Worm (Caenorhabditis elegans) whole organism, L4 larva: ENCODE data around the gene T23F11.2.
A peak's percentile ranks its signal among the peaks of the same experiment; 100 is the strongest.

Experiments
- F37D6.2 ChIP-seq: sonication (generic microtip); optimal IDR thresholded peaks from 2 replicates; lab custom pipeline; 2016; ENCODE audit warnings: mild to moderate bottlenecking, missing genetic modification characterization, missing compliant biosample characterization
- F44E2.7 ChIP-seq: fragments of 200-800 bp; sonication (Bioruptor generic); IDR thresholded peaks from 2 replicates; pipeline ENCODE4 v2.1.2; 2022; ENCODE audit warnings: missing genetic modification characterization, missing compliant biosample characterization
- T20F7.1 ChIP-seq: fragments of 200-800 bp; sonication (Bioruptor generic); optimal IDR thresholded peaks from 2 replicates; lab custom pipeline; 2018; ENCODE audit warnings: mild to moderate bottlenecking, missing genetic modification characterization, missing compliant biosample characterization
- Y75B8A.6 ChIP-seq: fragments of 200-800 bp; sonication (Bioruptor generic); IDR thresholded peaks from 2 replicates; pipeline ENCODE4 v1.3.6; 2022; ENCODE audit warnings: missing genetic modification reagents, missing genetic modification characterization, missing compliant biosample characterization
- aha-1 ChIP-seq: fragments of 150-350 bp; peaks from one replicate; lab custom pipeline; 2014; ENCODE audit warnings: missing biosample characterization, missing genetic modification characterization
- aly-2 ChIP-seq: sonication (generic microtip); optimal IDR thresholded peaks from 2 replicates; lab custom pipeline; 2018; ENCODE audit warnings: missing biosample characterization, missing genetic modification characterization
- ceh-20 ChIP-seq: fragments of 200-800 bp; sonication (Bioruptor generic); IDR thresholded peaks from 2 replicates; pipeline ENCODE4 v1.3.6; 2022; ENCODE audit warnings: missing genetic modification reagents, missing genetic modification characterization, missing compliant biosample characterization
- ceh-28 ChIP-seq: fragments of 150-350 bp; optimal IDR thresholded peaks from 2 replicates; lab custom pipeline; 2014; ENCODE audit warnings: missing biosample characterization, missing genetic modification reagents, missing genetic modification characterization
- ceh-82 ChIP-seq: sonication (generic microtip); optimal IDR thresholded peaks from 2 replicates; lab custom pipeline; 2017; ENCODE audit warnings: missing biosample characterization, missing genetic modification characterization
- ces-1 ChIP-seq: fragments of 150-350 bp; sonication (generic microtip); optimal IDR thresholded peaks from 4 replicates; lab custom pipeline; 2014; ENCODE audit warnings: missing biosample characterization, missing genetic modification reagents, missing genetic modification characterization
- daf-16 ChIP-seq, 3 experiments: sonication (generic microtip); optimal IDR thresholded peaks; 2 replicates each; lab custom pipeline; 2016 to 2017; ENCODE audit warnings: missing genetic modification characterization in 3 of 3, missing genetic modification reagents in 3 of 3, mild to moderate bottlenecking in 2 of 3, missing compliant biosample characterization in 2 of 3, missing biosample characterization in 1 of 3, moderate library complexity in 1 of 3
- daf-19 ChIP-seq: fragments of 200-800 bp; sonication (Bioruptor generic); conservative IDR thresholded peaks from 2 replicates; pipeline ENCODE4 v1.3.6; 2022; ENCODE audit warnings: missing genetic modification characterization, missing compliant biosample characterization
- dmd-6 ChIP-seq: fragments of 200-800 bp; sonication (Bioruptor generic); IDR thresholded peaks from 2 replicates; pipeline ENCODE4 v1.3.6; 2022; ENCODE audit warnings: missing genetic modification reagents, missing genetic modification characterization, missing compliant biosample characterization
- dpl-1 ChIP-seq: fragments of 150-350 bp; optimal IDR thresholded peaks from 2 replicates; lab custom pipeline; 2014; ENCODE audit warnings: missing biosample characterization, missing genetic modification reagents, missing genetic modification characterization
- duxl-1 ChIP-seq: sonication (generic microtip); optimal IDR thresholded peaks from 2 replicates; lab custom pipeline; 2016; ENCODE audit warnings: mild to moderate bottlenecking, missing genetic modification characterization, moderate library complexity, missing compliant biosample characterization; ENCODE audit not compliant: poor library complexity
- dve-1 ChIP-seq: sonication (generic microtip); optimal IDR thresholded peaks from 2 replicates; lab custom pipeline; 2017; ENCODE audit warnings: antibody characterized with exemption, mild to moderate bottlenecking, missing genetic modification characterization, missing compliant biosample characterization; ENCODE audit not compliant: insufficient read depth
- egl-27 ChIP-seq: sonication (generic microtip); optimal IDR thresholded peaks from 3 replicates; lab custom pipeline; 2017; ENCODE audit warnings: missing biosample characterization, missing genetic modification reagents, missing genetic modification characterization
- egl-43 ChIP-seq: fragments of 200-800 bp; sonication (Bioruptor generic); IDR thresholded peaks from 2 replicates; pipeline ENCODE4 v1.3.6; 2022; ENCODE audit warnings: missing genetic modification reagents, missing genetic modification characterization, missing compliant biosample characterization
- fkh-10 ChIP-seq: fragments of 150-350 bp; optimal IDR thresholded peaks from 2 replicates; lab custom pipeline; 2014; ENCODE audit warnings: missing biosample characterization, missing genetic modification reagents, missing genetic modification characterization
- fos-1 ChIP-seq: fragments of 150-350 bp; optimal IDR thresholded peaks from 2 replicates; lab custom pipeline; 2014; ENCODE audit warnings: missing biosample characterization, missing genetic modification characterization
- hif-1 ChIP-seq, 2 experiments: sonication (generic microtip); optimal IDR thresholded peaks; 2 replicates each; lab custom pipeline; 2016 to 2017; ENCODE audit warnings: missing compliant biosample characterization in 2 of 2, missing genetic modification characterization in 2 of 2, missing genetic modification reagents in 2 of 2, missing genotype in 2 of 2, mild to moderate bottlenecking in 1 of 2
- hlh-11 ChIP-seq: fragments of 200-800 bp; sonication (Bioruptor generic); optimal IDR thresholded peaks from 2 replicates; lab custom pipeline; 2018; ENCODE audit warnings: mild to moderate bottlenecking, missing genetic modification characterization, missing compliant biosample characterization
- hlh-30 ChIP-seq: sonication (generic microtip); optimal IDR thresholded peaks from 2 replicates; lab custom pipeline; 2017; ENCODE audit warnings: antibody characterized with exemption, mild to moderate bottlenecking, missing genetic modification characterization, missing compliant biosample characterization; ENCODE audit not compliant: insufficient read depth
- lim-7 ChIP-seq: fragments of 200-800 bp; sonication (Bioruptor generic); IDR thresholded peaks from 2 replicates; pipeline ENCODE4 v1.3.6; 2022; ENCODE audit warnings: missing genetic modification characterization, missing compliant biosample characterization
- lin-1 ChIP-seq: fragments of 200-800 bp; sonication (Bioruptor generic); IDR thresholded peaks from 2 replicates; pipeline ENCODE4 v1.3.6; 2022; ENCODE audit warnings: missing genetic modification reagents, missing genetic modification characterization, missing compliant biosample characterization
- lin-38 ChIP-seq: fragments of 200-800 bp; sonication (Bioruptor generic); IDR thresholded peaks from 2 replicates; pipeline ENCODE4 v1.3.6; 2022; ENCODE audit warnings: missing genetic modification reagents, missing genetic modification characterization, missing compliant biosample characterization
- lsy-2 ChIP-seq, 2 experiments: fragments of 150-350 bp in 1 of 2; sonication (generic microtip) in 1 of 2; optimal IDR thresholded peaks; 2 replicates each; lab custom pipeline; 2014 to 2017; ENCODE audit warnings: missing biosample characterization in 2 of 2, missing genetic modification characterization in 2 of 2
- mdl-1 ChIP-seq, 2 experiments: fragments of 150-350 bp in 1 of 2; sonication (generic microtip) in 1 of 2; optimal IDR thresholded peaks; 2 replicates each; lab custom pipeline; 2014 to 2017; ENCODE audit warnings: missing biosample characterization in 2 of 2, missing genetic modification characterization in 2 of 2
- mep-1 ChIP-seq: fragments of 150-350 bp; sonication (generic microtip); optimal IDR thresholded peaks from 3 replicates; lab custom pipeline; 2014; ENCODE audit warnings: missing biosample characterization, missing genetic modification characterization
- nhr-10 ChIP-seq: fragments of 150-350 bp; optimal IDR thresholded peaks from 2 replicates; lab custom pipeline; 2014; ENCODE audit warnings: missing biosample characterization, missing genetic modification characterization
- nhr-28 ChIP-seq: fragments of 150-350 bp; optimal IDR thresholded peaks from 2 replicates; lab custom pipeline; 2014; ENCODE audit warnings: missing biosample characterization, missing genetic modification characterization
- pha-4 ChIP-seq, 2 experiments: fragments of 150-350 bp in 1 of 2; fragments of 200-800 bp in 1 of 2; sonication (Bioruptor generic) in 1 of 2; IDR thresholded peaks in 1 of 2; optimal IDR thresholded peaks in 1 of 2; 2 replicates each; pipeline versions ENCODE4 v1.3.6 to Lab custom; 2014 to 2022; ENCODE audit warnings: missing genetic modification characterization in 2 of 2, missing genetic modification reagents in 2 of 2, missing biosample characterization in 1 of 2, missing compliant biosample characterization in 1 of 2
- php-3 ChIP-seq: fragments of 200-800 bp; sonication (Bioruptor generic); IDR thresholded peaks from 2 replicates; pipeline ENCODE4 v1.3.6; 2022; ENCODE audit warnings: missing genetic modification reagents, missing genetic modification characterization, missing compliant biosample characterization
- pqm-1 ChIP-seq: sonication (generic microtip); optimal IDR thresholded peaks from 2 replicates; lab custom pipeline; 2017; ENCODE audit warnings: missing biosample characterization, missing genetic modification characterization
- rbr-2 ChIP-seq: sonication (generic microtip); optimal IDR thresholded peaks from 2 replicates; lab custom pipeline; 2016; ENCODE audit warnings: missing genotype, missing genetic modification characterization, missing compliant biosample characterization
- saeg-2 ChIP-seq: fragments of 200-800 bp; sonication (Bioruptor generic); IDR thresholded peaks from 2 replicates; pipeline ENCODE4 v1.3.6; 2022; ENCODE audit warnings: missing genetic modification reagents, missing genetic modification characterization, missing compliant biosample characterization
- set-16 ChIP-seq: fragments of 200-800 bp; sonication (Bioruptor generic); IDR thresholded peaks from 2 replicates; pipeline ENCODE4 v1.3.6; 2022; ENCODE audit warnings: missing genetic modification reagents, missing genetic modification characterization, missing compliant biosample characterization
- snpc-1.2 ChIP-seq: fragments of 200-800 bp; sonication (Bioruptor generic); IDR thresholded peaks from 2 replicates; pipeline ENCODE4 v1.3.6; 2022; ENCODE audit warnings: missing genetic modification reagents, missing genetic modification characterization, missing compliant biosample characterization
- snpc-4 ChIP-seq: fragments of 150-350 bp; optimal IDR thresholded peaks from 2 replicates; lab custom pipeline; 2014; ENCODE audit warnings: missing biosample characterization, missing genetic modification characterization
- spr-3 ChIP-seq: fragments of 200-800 bp; sonication (Bioruptor generic); optimal IDR thresholded peaks from 2 replicates; lab custom pipeline; 2018; ENCODE audit warnings: mild to moderate bottlenecking, missing genetic modification characterization, missing compliant biosample characterization
- tag-97 ChIP-seq: fragments of 200-800 bp; sonication (Bioruptor generic); IDR thresholded peaks from 2 replicates; pipeline ENCODE4 v1.3.6; 2022; ENCODE audit warnings: missing genetic modification characterization, missing compliant biosample characterization
- unc-130 ChIP-seq: sonication (generic microtip); optimal IDR thresholded peaks from 2 replicates; lab custom pipeline; 2016; ENCODE audit warnings: missing genetic modification reagents, missing genetic modification characterization, missing compliant biosample characterization
- unc-62 ChIP-seq, 3 experiments: fragments of 150-350 bp in 1 of 3; sonication (generic microtip); optimal IDR thresholded peaks in 2 of 3; peaks in 1 of 3; 1 replicate in 1 of 3; 2 replicates in 2 of 3; lab custom pipeline; 2014 to 2017; ENCODE audit warnings: missing biosample characterization in 3 of 3, missing genetic modification characterization in 3 of 3, missing genetic modification reagents in 3 of 3, missing genotype in 1 of 3
- zfp-2 ChIP-seq: sonication (generic microtip); optimal IDR thresholded peaks from 2 replicates; lab custom pipeline; 2016; ENCODE audit warnings: mild to moderate bottlenecking, missing genetic modification characterization, missing compliant biosample characterization
- zfp-3 ChIP-seq: fragments of 200-800 bp; sonication (Bioruptor generic); conservative IDR thresholded peaks from 2 replicates; pipeline ENCODE4 v1.3.6; 2022; ENCODE audit warnings: missing genetic modification reagents, missing genetic modification characterization, missing compliant biosample characterization
- ztf-11 ChIP-seq: fragments of 150-350 bp; optimal IDR thresholded peaks from 2 replicates; lab custom pipeline; 2014; ENCODE audit warnings: missing biosample characterization, missing genetic modification characterization

Gene T23F11.2

ce11 chrIII:4647341-4647740 is 8.0 kb downstream of the T23F11.2 start:
- no peak for TF ChIP-seq pha-4 (GFP tag; IDR thresholded peaks at IDR 0.05; lab: Robert Waterston, UW)
- TF ChIP-seq pha-4 (tag; optimal IDR thresholded peaks at IDR 0.05; lab: Kevin White, UChicago), result no peak
- TF ChIP-seq nhr-10, result no peak
- TF ChIP-seq zfp-2, result no peak
- no peak for TF ChIP-seq duxl-1
- TF ChIP-seq spr-3 (GFP tag; lab: Kevin White, UChicago), result no peak
- no peak for TF ChIP-seq ces-1 (GFP tag; lab: Kevin White, UChicago)
- no peak for TF ChIP-seq nhr-28
- TF ChIP-seq hif-1 (tag; optimal IDR thresholded peaks at IDR 0.05; lab: Kevin White, UChicago), result no peak
- TF ChIP-seq egl-27 (tag; lab: Kevin White, UChicago), result no peak
- TF ChIP-seq, all 104 proteins: peak for 0

ce11 chrIII:4646246-4646645 is 9.1 kb downstream of the T23F11.2 start, which contains the start of gene pqn-29:
Gene pqn-29, minus strand, starts transcription at chrIII:4646346.
- TF ChIP-seq unc-130 (no peak), lin-38 (GFP tag; lab: Robert Waterston, UW) (no peak), lsy-2 (tag; optimal IDR thresholded peaks at IDR 0.05; lab: Kevin White, UChicago) (no peak), F37D6.2 (tag; lab: Kevin White, UChicago) (no peak), zfp-2 (no peak), tag-97 (GFP tag; lab: Robert Waterston, UW) (no peak), T20F7.1 (GFP tag; lab: Kevin White, UChicago) (no peak), duxl-1 (no peak), hif-1 (tag; optimal IDR thresholded peaks at IDR 0.05; lab: Kevin White, UChicago) (no peak), Y75B8A.6 (GFP tag; lab: Robert Waterston, UW) (no peak), aly-2 (no peak), mep-1 (tag; lab: Kevin White, UChicago) (no peak), fos-1 (tag; lab: Kevin White, UChicago) (no peak), lim-7 (no peak), dve-1 (no peak), egl-43 (GFP tag; lab: Robert Waterston, UW) (no peak), aha-1 (no peak), lin-1 (GFP tag; lab: Robert Waterston, UW) (no peak), dmd-6 (GFP tag; lab: Robert Waterston, UW) (no peak)
- TF ChIP-seq, all 104 proteins: peak for 0

- no peak for TF ChIP-seq dpl-1 (GFP tag; lab: Kevin White, UChicago)
- no peak for TF ChIP-seq daf-16 (GFP tag; optimal IDR thresholded peaks at IDR 0.05; lab: Kevin White, UChicago)
- peak; percentile 91 for TF ChIP-seq daf-16 (tag; optimal IDR thresholded peaks at IDR 0.05; lab: Kevin White, UChicago)
- TF ChIP-seq php-3 (GFP tag; lab: Robert Waterston, UW), result peak; percentile 91
- TF ChIP-seq hlh-11 (tag; lab: Kevin White, UChicago), result peak; percentile 41
- peak; percentile 73 for TF ChIP-seq nhr-28
- no peak for TF ChIP-seq lsy-2 (tag; optimal IDR thresholded peaks at IDR 0.05; lab: Kevin White, UChicago)
- no peak for TF ChIP-seq hlh-30
- TF ChIP-seq daf-19, result no peak
- TF ChIP-seq set-16 (GFP tag; lab: Robert Waterston, UW), result no peak
- TF ChIP-seq snpc-1.2 (GFP tag; lab: Robert Waterston, UW), result no peak
- no peak for TF ChIP-seq snpc-4 (tag; lab: Kevin White, UChicago)
- no peak for TF ChIP-seq ceh-20 (GFP tag; lab: Robert Waterston, UW)
- TF ChIP-seq fkh-10 (GFP tag; lab: Kevin White, UChicago), result no peak
- TF ChIP-seq mdl-1 (tag; optimal IDR thresholded peaks at IDR 0.05; lab: Kevin White, UChicago), result no peak
- no peak for TF ChIP-seq hif-1 (tag; optimal IDR thresholded peaks at IDR 0.05; lab: Kevin White, UChicago)
- TF ChIP-seq nhr-10, result no peak
- peak; percentile 79 for TF ChIP-seq pqm-1 (tag; lab: Kevin White, UChicago)
- TF ChIP-seq dmd-6 (GFP tag; lab: Robert Waterston, UW), result peak; percentile 68
- no peak for TF ChIP-seq Y75B8A.6 (GFP tag; lab: Robert Waterston, UW)
- TF ChIP-seq ceh-28, result no peak
- TF ChIP-seq F37D6.2 (tag; lab: Kevin White, UChicago), result no peak
- TF ChIP-seq ceh-82 (tag; lab: Kevin White, UChicago), result no peak
- TF ChIP-seq F44E2.7 (GFP tag; lab: Robert Waterston, UW), result no peak
- TF ChIP-seq aly-2, result no peak
- no peak for TF ChIP-seq unc-62 (GFP tag; optimal IDR thresholded peaks at IDR 0.05 in 1 of 2; lab: Kevin White, UChicago)
- TF ChIP-seq unc-62 (tag; optimal IDR thresholded peaks at IDR 0.05; lab: Kevin White, UChicago), result no peak
- TF ChIP-seq egl-27 (tag; lab: Kevin White, UChicago), result no peak
- no peak for TF ChIP-seq ztf-11 (tag; lab: Kevin White, UChicago)
- no peak for TF ChIP-seq fos-1 (tag; lab: Kevin White, UChicago)
- TF ChIP-seq rbr-2 (tag; lab: Kevin White, UChicago), result no peak
- no peak for TF ChIP-seq zfp-3 (GFP tag; lab: Robert Waterston, UW)
- TF ChIP-seq saeg-2 (GFP tag; lab: Robert Waterston, UW), result no peak
Measured at ce11 chrIII:4643262-4643661, 12.0 kb downstream of the T23F11.2 start, which contains the start of gene pfas-1. Gene pfas-1, minus strand, starts transcription at chrIII:4643310.
